Worm (Caenorhabditis elegans) whole organism, L3 larva: Measurements from ENCODE around the gene nspc-4.

Experiments
- aly-2 ChIP-seq: fragments of 150-350 bp; optimal IDR thresholded peaks from 2 replicates; lab custom pipeline; 2014; ENCODE audit warnings: missing biosample characterization, missing genetic modification characterization
- ama-1 ChIP-seq: fragments of 150-350 bp; optimal IDR thresholded peaks from 2 replicates; lab custom pipeline; 2018
- ceh-16 ChIP-seq: sonication (generic microtip); optimal IDR thresholded peaks from 2 replicates; lab custom pipeline; 2017; ENCODE audit warnings: missing biosample characterization, missing genetic modification characterization
- ceh-28 ChIP-seq: fragments of 150-350 bp; optimal IDR thresholded peaks from 2 replicates; lab custom pipeline; 2014; ENCODE audit warnings: missing biosample characterization, missing genetic modification reagents, missing genetic modification characterization
- ceh-82 ChIP-seq: fragments of 150-350 bp; optimal IDR thresholded peaks from 2 replicates; lab custom pipeline; 2014; ENCODE audit warnings: missing biosample characterization, missing genetic modification characterization
- ceh-9 ChIP-seq: sonication (generic microtip); optimal IDR thresholded peaks from 2 replicates; lab custom pipeline; 2018; ENCODE audit warnings: missing biosample characterization, missing genetic modification characterization
- egl-27 ChIP-seq: sonication (generic microtip); optimal IDR thresholded peaks from 4 replicates; lab custom pipeline; 2017; ENCODE audit warnings: missing biosample characterization, missing genetic modification reagents, missing genetic modification characterization
- egl-5 ChIP-seq: fragments of 150-350 bp; optimal IDR thresholded peaks from 2 replicates; lab custom pipeline; 2017; ENCODE audit warnings: missing biosample characterization, missing genetic modification reagents, missing genetic modification characterization, inconsistent platforms
- elt-1 ChIP-seq: fragments of 150-350 bp; optimal IDR thresholded peaks from 2 replicates; lab custom pipeline; 2014; ENCODE audit warnings: missing biosample characterization, missing genetic modification characterization
- elt-2 ChIP-seq: sonication (generic microtip); optimal IDR thresholded peaks from 2 replicates; lab custom pipeline; 2016; ENCODE audit warnings: missing genetic modification reagents, mild to moderate bottlenecking, missing genetic modification characterization, missing compliant biosample characterization
- elt-3 ChIP-seq, 3 experiments: fragments of 150-350 bp in 1 of 3; sonication (generic microtip) in 2 of 3; optimal IDR thresholded peaks; 2 replicates in 2 of 3; 4 replicates in 1 of 3; lab custom pipeline; 2014 to 2017; ENCODE audit warnings: missing biosample characterization in 3 of 3, missing genetic modification characterization in 3 of 3
- eor-1 ChIP-seq, 2 experiments: fragments of 150-350 bp; optimal IDR thresholded peaks; 2 replicates each; lab custom pipeline; 2014 to 2018; ENCODE audit warnings: missing biosample characterization in 2 of 2, missing genetic modification characterization in 2 of 2
- fkh-10 ChIP-seq: sonication (generic microtip); optimal IDR thresholded peaks from 2 replicates; lab custom pipeline; 2017; ENCODE audit warnings: missing biosample characterization, missing genetic modification reagents, missing genetic modification characterization
- fkh-2 ChIP-seq: fragments of 150-350 bp; optimal IDR thresholded peaks from 2 replicates; lab custom pipeline; 2014; ENCODE audit warnings: missing biosample characterization, missing genetic modification reagents, missing genetic modification characterization
- fos-1 ChIP-seq: fragments of 150-350 bp; optimal IDR thresholded peaks from 2 replicates; lab custom pipeline; 2014; ENCODE audit warnings: missing biosample characterization, missing genetic modification characterization
- jun-1 ChIP-seq: fragments of 150-350 bp; optimal IDR thresholded peaks from 2 replicates; lab custom pipeline; 2014; ENCODE audit warnings: missing biosample characterization, missing genetic modification reagents, missing genetic modification characterization
- lin-15B ChIP-seq: fragments of 150-350 bp; optimal IDR thresholded peaks from 2 replicates; lab custom pipeline; 2014; ENCODE audit warnings: missing biosample characterization, missing genetic modification characterization
- lin-39 ChIP-seq: fragments of 150-350 bp; optimal IDR thresholded peaks from 2 replicates; lab custom pipeline; 2018; ENCODE audit warnings: missing biosample characterization, missing genetic modification reagents, missing genetic modification characterization
- lsy-12 ChIP-seq: sonication (generic microtip); optimal IDR thresholded peaks from 2 replicates; lab custom pipeline; 2016; ENCODE audit warnings: mild to moderate bottlenecking, missing genetic modification characterization, missing compliant biosample characterization
- mdl-1 ChIP-seq: fragments of 150-350 bp; optimal IDR thresholded peaks from 2 replicates; lab custom pipeline; 2014; ENCODE audit warnings: missing biosample characterization, missing genetic modification characterization
- nfya-1 ChIP-seq: sonication (generic microtip); optimal IDR thresholded peaks from 2 replicates; lab custom pipeline; 2017; ENCODE audit warnings: missing genetic modification characterization, mild to moderate bottlenecking, missing compliant biosample characterization, antibody characterized with exemption, moderate library complexity; ENCODE audit not compliant: insufficient read depth
- nhr-11 ChIP-seq: fragments of 150-350 bp; optimal IDR thresholded peaks from 2 replicates; lab custom pipeline; 2014; ENCODE audit warnings: missing biosample characterization, missing genetic modification characterization
- nhr-12 ChIP-seq: fragments of 150-350 bp; optimal IDR thresholded peaks from 2 replicates; lab custom pipeline; 2014; ENCODE audit warnings: missing biosample characterization, missing genetic modification characterization
- nhr-23 ChIP-seq: fragments of 150-350 bp; optimal IDR thresholded peaks from 2 replicates; lab custom pipeline; 2014; ENCODE audit warnings: missing biosample characterization, missing genetic modification reagents, missing genetic modification characterization
- nhr-237 ChIP-seq: fragments of 150-350 bp; optimal IDR thresholded peaks from 2 replicates; lab custom pipeline; 2014; ENCODE audit warnings: missing biosample characterization, missing genetic modification characterization
- nhr-25 ChIP-seq: sonication (generic microtip); optimal IDR thresholded peaks from 2 replicates; lab custom pipeline; 2017; ENCODE audit warnings: missing biosample characterization, missing genetic modification characterization
- nhr-43 ChIP-seq: sonication (generic microtip); optimal IDR thresholded peaks from 2 replicates; lab custom pipeline; 2016; ENCODE audit warnings: mild to moderate bottlenecking, missing genetic modification characterization, missing compliant biosample characterization; ENCODE audit not compliant: poor library complexity, severe bottlenecking
- nhr-76 ChIP-seq: fragments of 150-350 bp; sonication (generic microtip); optimal IDR thresholded peaks from 5 replicates; lab custom pipeline; 2014; ENCODE audit warnings: missing biosample characterization, missing genetic modification characterization
- nhr-77 ChIP-seq: fragments of 150-350 bp; optimal IDR thresholded peaks from 2 replicates; lab custom pipeline; 2014; ENCODE audit warnings: missing biosample characterization, missing genetic modification characterization
- pha-4 ChIP-seq: fragments of 150-350 bp; optimal IDR thresholded peaks from 2 replicates; lab custom pipeline; 2014; ENCODE audit warnings: missing biosample characterization, missing genetic modification reagents, missing genetic modification characterization
- pqm-1 ChIP-seq: fragments of 150-350 bp; optimal IDR thresholded peaks from 2 replicates; lab custom pipeline; 2017; ENCODE audit warnings: missing biosample characterization, missing genetic modification characterization, inconsistent platforms
- sea-2 ChIP-seq: fragments of 150-350 bp; sonication (generic microtip); optimal IDR thresholded peaks from 4 replicates; lab custom pipeline; 2014; ENCODE audit warnings: missing biosample characterization, missing genetic modification reagents, missing genetic modification characterization
- skn-1 ChIP-seq: fragments of 150-350 bp; optimal IDR thresholded peaks from 2 replicates; lab custom pipeline; 2014; ENCODE audit warnings: missing biosample characterization, missing genetic modification characterization
- snpc-4 ChIP-seq: fragments of 150-350 bp; optimal IDR thresholded peaks from 2 replicates; lab custom pipeline; 2014; ENCODE audit warnings: missing biosample characterization, missing genetic modification characterization
- tbx-2 ChIP-seq: sonication (generic microtip); optimal IDR thresholded peaks from 2 replicates; lab custom pipeline; 2016; ENCODE audit warnings: mild to moderate bottlenecking, missing genetic modification characterization, missing compliant biosample characterization
- unc-39 ChIP-seq: sonication (generic microtip); optimal IDR thresholded peaks from 4 replicates; lab custom pipeline; 2017; ENCODE audit warnings: missing biosample characterization, missing genetic modification characterization
- unc-62 ChIP-seq: fragments of 150-350 bp; sonication (generic microtip); optimal IDR thresholded peaks from 4 replicates; lab custom pipeline; 2014; ENCODE audit warnings: missing biosample characterization, missing genetic modification reagents, missing genetic modification characterization
- zag-1 ChIP-seq: fragments of 150-350 bp; optimal IDR thresholded peaks from 2 replicates; lab custom pipeline; 2014; ENCODE audit warnings: missing biosample characterization, missing genetic modification characterization
- ztf-11 ChIP-seq: fragments of 150-350 bp; optimal IDR thresholded peaks from 2 replicates; lab custom pipeline; 2014; ENCODE audit warnings: missing biosample characterization, missing genetic modification characterization
- ztf-4 ChIP-seq: fragments of 150-350 bp; optimal IDR thresholded peaks from 2 replicates; lab custom pipeline; 2014; ENCODE audit warnings: missing biosample characterization, missing genetic modification characterization

Gene nspc-4

ce11 chrX:8563663-8564450 lies 25.7 kb upstream of the nspc-4 start:
- TF ChIP-seq elt-2, result peak; percentile 49
- TF ChIP-seq jun-1 (tag; lab: Kevin White, UChicago), result peak; percentile 49
- TF ChIP-seq nhr-43, result peak; percentile 4
- TF ChIP-seq pqm-1 (tag; lab: Kevin White, UChicago), result peak; percentile 60
- peak; percentile 62 for TF ChIP-seq elt-1 (tag; lab: Kevin White, UChicago)
- TF ChIP-seq elt-3 (tag; optimal IDR thresholded peaks at IDR 0.05; lab: Kevin White, UChicago), result peak in 1 of 3 experiments; percentile 66
- TF ChIP-seq eor-1 (tag; optimal IDR thresholded peaks at IDR 0.05; lab: Kevin White, UChicago), result no peak
- TF ChIP-seq nhr-76 (tag; lab: Kevin White, UChicago), result no peak
- no peak for TF ChIP-seq ceh-16 (tag; lab: Kevin White, UChicago)

DNA sequence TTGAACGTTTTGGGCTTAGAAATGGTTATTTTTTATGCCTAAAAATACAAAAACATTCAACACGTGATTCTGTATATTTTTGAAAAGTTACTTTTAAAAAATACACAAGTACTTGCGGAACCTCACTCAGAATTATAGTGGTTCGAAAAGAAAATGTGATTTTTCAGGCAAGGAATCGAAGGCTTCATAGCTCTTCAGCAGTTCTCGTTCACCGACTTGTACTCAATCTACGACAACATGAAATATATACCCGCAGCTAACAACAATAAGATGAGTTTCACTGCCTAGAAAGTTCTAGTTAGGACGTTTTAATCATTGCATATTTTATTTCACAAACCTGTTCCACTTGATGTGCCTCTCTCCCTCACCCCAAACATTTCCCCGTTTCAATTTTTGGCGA lies 24.4 kb upstream of the nspc-4 start:
- no peak for TF ChIP-seq nhr-11

- TF ChIP-seq nhr-23 (tag; lab: Kevin White, UChicago) (no peak), nhr-12 (tag; lab: Kevin White, UChicago) (no peak), ceh-9 (no peak), unc-62 (GFP tag; lab: Kevin White, UChicago) (no peak), ztf-4 (tag; lab: Kevin White, UChicago) (no peak), nhr-25 (tag; lab: Kevin White, UChicago) (peak; percentile 26), aly-2 (tag; lab: Kevin White, UChicago) (no peak), jun-1 (tag; lab: Kevin White, UChicago) (no peak), ceh-16 (tag; lab: Kevin White, UChicago) (no peak), unc-39 (no peak), egl-27 (tag; lab: Kevin White, UChicago) (no peak), nhr-43 (no peak), zag-1 (no peak), snpc-4 (no peak), nhr-77 (no peak), egl-5 (tag; lab: Kevin White, UChicago) (no peak), sea-2 (GFP tag; lab: Kevin White, UChicago) (peak; percentile 12), nfya-1 (peak; percentile 64), pha-4 (peak; percentile 1), lsy-12 (tag; lab: Kevin White, UChicago) (no peak), lin-39 (tag; lab: Kevin White, UChicago) (peak; percentile 68), ztf-11 (tag; lab: Kevin White, UChicago) (no peak), elt-1 (tag; lab: Kevin White, UChicago) (no peak), eor-1 (tag; optimal IDR thresholded peaks at IDR 0.05; lab: Kevin White, UChicago) (no peak), pqm-1 (tag; lab: Kevin White, UChicago) (no peak)
Measured at ce11 chrX:8556614-8557196, 18.5 kb upstream of the nspc-4 start, which contains the start of gene utx-1. TSS of gene utx-1 (plus strand) at chrX:8557146.

DNA sequence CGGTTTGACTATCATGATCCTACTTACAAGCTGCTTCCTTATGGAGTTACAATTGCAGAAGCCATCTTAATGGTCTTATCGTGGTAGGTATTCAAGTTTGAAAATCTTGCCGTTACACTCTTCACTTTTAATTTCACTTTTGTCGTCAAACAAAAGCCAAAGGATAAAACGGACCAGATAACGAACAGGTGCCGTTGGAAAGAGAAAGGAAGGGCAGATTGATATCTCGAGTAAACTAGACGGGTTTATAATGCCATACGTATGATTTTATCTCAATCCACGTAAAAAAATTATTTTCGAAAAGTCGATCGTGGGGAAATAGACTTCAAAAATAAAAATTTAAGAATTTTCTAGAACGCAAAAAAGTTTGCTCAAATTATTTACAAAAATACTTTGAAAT lies 15.9 kb upstream of the nspc-4 start:
- TF ChIP-seq nhr-77, result no peak
- TF ChIP-seq elt-1 (tag; lab: Kevin White, UChicago), result peak; percentile 83
- TF ChIP-seq nhr-25 (tag; lab: Kevin White, UChicago), result peak; percentile 52
- TF ChIP-seq elt-2, result no peak
- no peak for TF ChIP-seq ceh-28 (tag; lab: Kevin White, UChicago)
- no peak for TF ChIP-seq mdl-1
- TF ChIP-seq nhr-237, result no peak

ce11 chrX:8551687-8552327 lies 13.6 kb upstream of the nspc-4 start, which contains the start of gene dhhc-14:
TSS of gene dhhc-14 (plus strand) at chrX:8552277.
- TF ChIP-seq fkh-10 (no peak), sea-2 (GFP tag; lab: Kevin White, UChicago) (no peak), elt-1 (tag; lab: Kevin White, UChicago) (no peak), ceh-9 (no peak), eor-1 (tag; optimal IDR thresholded peaks at IDR 0.05; lab: Kevin White, UChicago) (no peak), nfya-1 (peak; percentile 71), aly-2 (tag; lab: Kevin White, UChicago) (no peak), pqm-1 (tag; lab: Kevin White, UChicago) (no peak), tbx-2 (no peak), skn-1 (tag; lab: Kevin White, UChicago) (peak; percentile 23), unc-62 (GFP tag; lab: Kevin White, UChicago) (no peak), ceh-28 (tag; lab: Kevin White, UChicago) (no peak), nhr-237 (no peak), lin-15B (peak; percentile 76), nhr-23 (tag; lab: Kevin White, UChicago) (peak; percentile 3), nhr-76 (tag; lab: Kevin White, UChicago) (no peak), lin-39 (tag; lab: Kevin White, UChicago) (peak; percentile 80), ceh-16 (tag; lab: Kevin White, UChicago) (no peak), ceh-82 (tag; lab: Kevin White, UChicago) (no peak), ama-1 (lab: Kevin White, UChicago) (no peak), ztf-4 (tag; lab: Kevin White, UChicago) (no peak), fos-1 (tag; lab: Kevin White, UChicago) (no peak), mdl-1 (peak; percentile 13), nhr-77 (no peak), fkh-2 (no peak)
